Worm (Caenorhabditis elegans): ENCODE data around the gene K12B6.4.

Gene K12B6.4

ce11 chrV:6267978-6268377 is 13.1 kb downstream of the K12B6.4 start:
- TF ChIP-seq unc-39 (tag; optimal IDR thresholded peaks at IDR 0.05) (no peak), drap-1 (GFP tag; optimal IDR thresholded peaks at IDR 0.05) (no peak)

- TF ChIP-seq snpc-4 (tag; optimal IDR thresholded peaks at IDR 0.05) (no peak), pha-4 (tag; optimal IDR thresholded peaks at IDR 0.05) (peak; percentile 78), ham-2 (GFP tag; optimal IDR thresholded peaks at IDR 0.05) (peak; percentile 59), ces-1 (GFP tag; optimal IDR thresholded peaks at IDR 0.05) (peak; percentile 100), sptf-1 (tag; optimal IDR thresholded peaks at IDR 0.05) (peak; percentile 94), lsy-2 (tag; optimal IDR thresholded peaks at IDR 0.05) (peak; percentile 82), nhr-76 (tag; optimal IDR thresholded peaks at IDR 0.05) (peak; percentile 21), elt-3 (tag; optimal IDR thresholded peaks at IDR 0.05) (no peak), lin-32 (GFP tag; optimal IDR thresholded peaks at IDR 0.05) (peak; percentile 84), nhr-12 (tag; optimal IDR thresholded peaks at IDR 0.05) (peak; percentile 65), lin-13 (tag; optimal IDR thresholded peaks at IDR 0.05) (peak; percentile 94), ceh-43 (GFP tag; optimal IDR thresholded peaks at IDR 0.05) (peak; percentile 78), elt-1 (tag; optimal IDR thresholded peaks at IDR 0.05; ENCODE audit: borderline replicate concordance, insufficient read depth) (peak; percentile 55), mls-2 (tag; optimal IDR thresholded peaks at IDR 0.05) (peak; percentile 95), ceh-83 (GFP tag; optimal IDR thresholded peaks at IDR 0.05) (peak; percentile 75), zip-8 (tag; optimal IDR thresholded peaks at IDR 0.05) (no peak), flh-1 (GFP tag; optimal IDR thresholded peaks at IDR 0.05) (peak; percentile 45), blmp-1 (tag; optimal IDR thresholded peaks at IDR 0.05) (peak; percentile 71), ztf-11 (tag; optimal IDR thresholded peaks at IDR 0.05) (peak; percentile 82), unc-120 (tag; optimal IDR thresholded peaks at IDR 0.05; ENCODE audit: poor library complexity, severe bottlenecking) (peak; percentile 96), bed-3 (GFP tag; optimal IDR thresholded peaks at IDR 0.05) (peak; percentile 60), cnd-1 (tag; optimal IDR thresholded peaks at IDR 0.05) (peak; percentile 94), ceh-39 (tag; optimal IDR thresholded peaks at IDR 0.05) (peak; percentile 45), drap-1 (GFP tag; optimal IDR thresholded peaks at IDR 0.05) (peak; percentile 88), mep-1 (tag; optimal IDR thresholded peaks at IDR 0.05) (peak; percentile 97), mab-5 (tag; optimal IDR thresholded peaks at IDR 0.05) (no peak), tbx-8 (GFP tag; optimal IDR thresholded peaks at IDR 0.05) (peak; percentile 32), nhr-28 (tag; optimal IDR thresholded peaks at IDR 0.05) (no peak), sem-2 (GFP tag; optimal IDR thresholded peaks at IDR 0.05) (peak; percentile 41), nhr-237 (tag; optimal IDR thresholded peaks at IDR 0.05) (peak; percentile 80), hlh-1 (tag; optimal IDR thresholded peaks at IDR 0.05) (peak; percentile 94), M03D4.4 (tag; optimal IDR thresholded peaks at IDR 0.05) (peak; percentile 90), nhr-2 (tag; optimal IDR thresholded peaks at IDR 0.05) (peak; percentile 51), unc-39 (tag; optimal IDR thresholded peaks at IDR 0.05) (peak; percentile 73), unc-62 (GFP tag; optimal IDR thresholded peaks at IDR 0.05) (peak; percentile 96)
Measured at ce11 chrV:6267237-6267812, 13.8 kb downstream of the K12B6.4 start, which contains the start of gene mrck-1. mrck-1 (minus strand) TSS chrV:6267287.

- no peak for TF ChIP-seq tbx-8 (GFP tag; optimal IDR thresholded peaks at IDR 0.05)
- no peak for TF ChIP-seq nhr-76 (tag; optimal IDR thresholded peaks at IDR 0.05)
- no peak for TF ChIP-seq ces-1 (GFP tag; optimal IDR thresholded peaks at IDR 0.05)
- no peak for TF ChIP-seq zip-8 (tag; optimal IDR thresholded peaks at IDR 0.05)
- peak; percentile 46 for TF ChIP-seq elt-3 (tag; optimal IDR thresholded peaks at IDR 0.05)
- no peak for TF ChIP-seq lin-13 (tag; optimal IDR thresholded peaks at IDR 0.05)
- TF ChIP-seq blmp-1 (tag; optimal IDR thresholded peaks at IDR 0.05): peak; percentile 85
Measured at ce11 chrV:6259139-6259538, 21.9 kb downstream of the K12B6.4 start, which contains the start of gene K08B12.1. K08B12.1 (plus strand) TSS chrV:6259367.

ce11 chrV:6253936-6254335 is 27.1 kb downstream of the K12B6.4 start:
- TF ChIP-seq lin-32 (GFP tag; optimal IDR thresholded peaks at IDR 0.05): no peak
- peak; percentile 74 for TF ChIP-seq elt-1 (tag; optimal IDR thresholded peaks at IDR 0.05; ENCODE audit: borderline replicate concordance, insufficient read depth)

Data from whole organism, mixed stage, embryonic.